Fruit fly (Drosophila melanogaster) whole organism, embryonic: ENCODE results near the gene Gclc.

Experiments
- Adf1 ChIP-seq: fragments of 200-800 bp; sonication (Bioruptor generic); IDR thresholded peaks from 2 replicates; pipeline ENCODE4 v1.3.6; 2022; ENCODE audit warnings: missing biosample characterization, missing genetic modification characterization
- B-H2 ChIP-seq: fragments of 200-800 bp; sonication (Bioruptor generic); optimal IDR thresholded peaks from 2 replicates; lab custom pipeline; 2018; ENCODE audit warnings: missing biosample characterization, mild to moderate bottlenecking, missing genetic modification characterization
- CG10654 ChIP-seq: fragments of 200-800 bp; sonication (Bioruptor generic); optimal IDR thresholded peaks from 2 replicates; lab custom pipeline; 2016; ENCODE audit warnings: missing biosample characterization, missing genetic modification characterization
- CG12104 ChIP-seq: fragments of 200-800 bp; sonication (Bioruptor generic); optimal IDR thresholded peaks from 3 replicates; lab custom pipeline; 2016; ENCODE audit warnings: missing biosample characterization, missing genetic modification characterization
- CG12744 ChIP-seq: fragments of 200-800 bp; sonication (Bioruptor generic); optimal IDR thresholded peaks from 2 replicates; lab custom pipeline; 2016; ENCODE audit warnings: missing biosample characterization, missing genetic modification characterization
- CG12942 ChIP-seq: fragments of 200-800 bp; sonication (Bioruptor generic); optimal IDR thresholded peaks from 3 replicates; lab custom pipeline; 2016; ENCODE audit warnings: missing biosample characterization, missing genetic modification characterization
- CG18476 ChIP-seq: fragments of 200-800 bp; sonication (Bioruptor generic); optimal IDR thresholded peaks from 2 replicates; lab custom pipeline; 2016; ENCODE audit warnings: missing biosample characterization, mild to moderate bottlenecking, missing genetic modification characterization
- CG30020 ChIP-seq: fragments of 200-800 bp; optimal IDR thresholded peaks from 2 replicates; lab custom pipeline; 2019; ENCODE audit warnings: missing biosample characterization, mild to moderate bottlenecking, missing genetic modification characterization, moderate library complexity
- CG31365 ChIP-seq: fragments of 200-800 bp; sonication (Bioruptor generic); optimal IDR thresholded peaks from 2 replicates; lab custom pipeline; 2018; ENCODE audit warnings: missing biosample characterization, mild to moderate bottlenecking, missing genetic modification characterization
- CG32532 ChIP-seq: fragments of 200-800 bp; sonication (Bioruptor generic); IDR thresholded peaks from 2 replicates; pipeline ENCODE4 v1.3.6; 2022; ENCODE audit warnings: missing biosample characterization, missing genetic modification characterization
- CG32772 ChIP-seq: fragments of 200-800 bp; sonication (Bioruptor generic); IDR thresholded peaks from 2 replicates; pipeline ENCODE4 v1.3.6; 2022; ENCODE audit warnings: missing biosample characterization, missing genetic modification characterization
- CG5180 ChIP-seq: fragments of 200-800 bp; sonication (Bioruptor generic); optimal IDR thresholded peaks from 3 replicates; lab custom pipeline; 2017; ENCODE audit warnings: missing biosample characterization, missing genetic modification characterization, mild to moderate bottlenecking, moderate library complexity, missing genetic modification reagents
- CG6254 ChIP-seq: fragments of 200-800 bp; sonication (Bioruptor generic); optimal IDR thresholded peaks from 3 replicates; lab custom pipeline; 2017; ENCODE audit warnings: mild to moderate bottlenecking, missing biosample characterization, missing genetic modification reagents, missing genetic modification characterization
- CG6791 ChIP-seq: fragments of 200-800 bp; sonication (Bioruptor generic); IDR thresholded peaks from 3 replicates; pipeline ENCODE4 v1.3.6; 2022; ENCODE audit warnings: missing biosample characterization, missing genetic modification characterization; ENCODE audit not compliant: partially characterized antibody
- CG7556 ChIP-seq: fragments of 200-800 bp; sonication (Bioruptor generic); optimal IDR thresholded peaks from 2 replicates; lab custom pipeline; 2017; ENCODE audit warnings: missing biosample characterization, mild to moderate bottlenecking, missing genetic modification characterization
- CG8281 ChIP-seq: fragments of 200-800 bp; sonication (Bioruptor generic); optimal IDR thresholded peaks from 2 replicates; lab custom pipeline; 2018; ENCODE audit warnings: missing biosample characterization, mild to moderate bottlenecking, missing genetic modification characterization, moderate library complexity
- CG8290 ChIP-seq, 3 experiments: fragments of 200-800 bp; sonication (Bioruptor generic); optimal IDR thresholded peaks; 2 replicates each; lab custom pipeline; 2016 to 2019; ENCODE audit warnings: missing biosample characterization in 3 of 3, missing genetic modification characterization in 3 of 3, mild to moderate bottlenecking in 2 of 3, moderate library complexity in 1 of 3
- CG8388 ChIP-seq: fragments of 200-800 bp; sonication (Bioruptor generic); optimal IDR thresholded peaks from 2 replicates; lab custom pipeline; 2019; ENCODE audit warnings: missing biosample characterization, mild to moderate bottlenecking, missing genetic modification characterization, moderate library complexity
- CG9215 ChIP-seq: fragments of 200-800 bp; sonication (Bioruptor generic); IDR thresholded peaks from 2 replicates; pipeline ENCODE4 v1.3.6; 2022; ENCODE audit warnings: missing biosample characterization, missing genetic modification characterization
- CHES-1-like ChIP-seq: fragments of 200-800 bp; sonication (Bioruptor generic); optimal IDR thresholded peaks from 2 replicates; lab custom pipeline; 2016; ENCODE audit warnings: missing biosample characterization, missing genetic modification characterization
- Dll ChIP-seq: fragments of 200-800 bp; sonication (Bioruptor generic); IDR thresholded peaks from 4 replicates; pipeline ENCODE4 v1.3.6; 2022; ENCODE audit warnings: missing biosample characterization, missing genetic modification characterization; ENCODE audit not compliant: partially characterized antibody
- E2f1 ChIP-seq: fragments of 200-800 bp; sonication (Bioruptor generic); IDR thresholded peaks from 2 replicates; pipeline ENCODE4 v1.3.6; 2022; ENCODE audit warnings: missing biosample characterization, missing genetic modification characterization
- H15 ChIP-seq: fragments of 200-800 bp; sonication (Bioruptor generic); IDR thresholded peaks from 3 replicates; pipeline ENCODE4 v1.3.6; 2022; ENCODE audit warnings: missing biosample characterization, missing genetic modification characterization
- HLH3B ChIP-seq: fragments of 200-800 bp; sonication (Bioruptor generic); IDR thresholded peaks from 2 replicates; pipeline ENCODE4 v1.3.6; 2022; ENCODE audit warnings: missing biosample characterization, missing genetic modification characterization
- HLHmδ ChIP-seq: fragments of 200-800 bp; sonication (Bioruptor generic); optimal IDR thresholded peaks from 2 replicates; lab custom pipeline; 2018; ENCODE audit warnings: missing biosample characterization, mild to moderate bottlenecking, missing genetic modification characterization, moderate library complexity
- MTF-1 ChIP-seq: fragments of 200-800 bp; sonication (Bioruptor generic); optimal IDR thresholded peaks from 2 replicates; lab custom pipeline; 2018; ENCODE audit warnings: missing biosample characterization, mild to moderate bottlenecking, missing genetic modification characterization, borderline replicate concordance
- NK7.1 ChIP-seq: fragments of 200-800 bp; sonication (Bioruptor generic); optimal IDR thresholded peaks from 3 replicates; lab custom pipeline; 2016; ENCODE audit warnings: missing biosample characterization, missing genetic modification characterization
- Opbp ChIP-seq: fragments of 200-800 bp; sonication (Bioruptor generic); IDR thresholded peaks from 3 replicates; pipeline ENCODE4 v1.3.6; 2022; ENCODE audit warnings: missing biosample characterization, missing genetic modification characterization; ENCODE audit not compliant: partially characterized antibody
- Poxn ChIP-seq: fragments of 200-800 bp; sonication (Bioruptor generic); IDR thresholded peaks from 2 replicates; pipeline ENCODE4 v1.3.6; 2022; ENCODE audit warnings: missing biosample characterization, missing genetic modification characterization
- Ptx1 ChIP-seq: fragments of 200-800 bp; sonication (Bioruptor generic); IDR thresholded peaks from 2 replicates; pipeline ENCODE4 v1.3.6; 2022; ENCODE audit warnings: missing biosample characterization, missing genetic modification characterization
- Ravus ChIP-seq: fragments of 200-800 bp; sonication (Bioruptor generic); IDR thresholded peaks from 2 replicates; pipeline ENCODE4 v1.3.6; 2022; ENCODE audit warnings: missing biosample characterization, missing genetic modification characterization
- Sin3A ChIP-seq: fragments of >200 bp; optimal IDR thresholded peaks from 2 replicates; lab custom pipeline; 2018
- Xrp1 ChIP-seq: fragments of 200-800 bp; sonication (Bioruptor generic); IDR thresholded peaks from 2 replicates; pipeline ENCODE4 v1.3.6; 2022; ENCODE audit warnings: missing biosample characterization, missing genetic modification characterization
- al ChIP-seq: fragments of 200-800 bp; sonication (Bioruptor generic); IDR thresholded peaks from 2 replicates; pipeline ENCODE4 v1.3.6; 2022; ENCODE audit warnings: missing biosample characterization, missing genetic modification characterization
- crol ChIP-seq: fragments of 200-800 bp; sonication (Bioruptor generic); IDR thresholded peaks from 2 replicates; pipeline ENCODE4 v1.3.6; 2022; ENCODE audit warnings: missing biosample characterization, missing genetic modification characterization
- emc ChIP-seq: fragments of 200-800 bp; sonication (Bioruptor generic); optimal IDR thresholded peaks from 2 replicates; lab custom pipeline; 2016; ENCODE audit warnings: missing biosample characterization, missing genetic modification characterization
- eve ChIP-seq, 2 experiments: fragments of >200 bp; optimal IDR thresholded peaks; 2 replicates each; lab custom pipeline; 2017; ENCODE audit warnings: missing biosample characterization in 2 of 2, missing genetic modification characterization in 2 of 2
- ftz-f1 ChIP-seq: fragments of 200-800 bp; sonication (Bioruptor generic); optimal IDR thresholded peaks from 2 replicates; lab custom pipeline; 2016; ENCODE audit warnings: missing biosample characterization, missing genetic modification characterization
- hth ChIP-seq: fragments of >200 bp; optimal IDR thresholded peaks from 2 replicates; lab custom pipeline; 2017; ENCODE audit warnings: inconsistent platforms
- lbe ChIP-seq: fragments of 200-800 bp; sonication (Bioruptor generic); optimal IDR thresholded peaks from 2 replicates; lab custom pipeline; 2016; ENCODE audit warnings: missing biosample characterization, mild to moderate bottlenecking, missing genetic modification characterization
- mirr ChIP-seq: fragments of 200-800 bp; sonication (Bioruptor generic); optimal IDR thresholded peaks from 3 replicates; lab custom pipeline; 2018; ENCODE audit warnings: missing biosample characterization, mild to moderate bottlenecking, missing genetic modification characterization
- nau ChIP-seq: fragments of 200-800 bp; sonication (Bioruptor generic); optimal IDR thresholded peaks from 3 replicates; lab custom pipeline; 2017; ENCODE audit warnings: missing biosample characterization, mild to moderate bottlenecking, missing genetic modification characterization, missing genetic modification reagents
- nom ChIP-seq: fragments of 200-800 bp; sonication (Bioruptor generic); optimal IDR thresholded peaks from 2 replicates; lab custom pipeline; 2017; ENCODE audit warnings: missing biosample characterization, missing genetic modification characterization, mild to moderate bottlenecking, moderate library complexity, missing genetic modification reagents
- org-1 ChIP-seq: fragments of 200-800 bp; sonication (Bioruptor generic); optimal IDR thresholded peaks from 2 replicates; lab custom pipeline; 2017; ENCODE audit warnings: missing biosample characterization, missing genetic modification characterization
- pho ChIP-seq: fragments of 200-800 bp; sonication (Bioruptor generic); optimal IDR thresholded peaks from 2 replicates; lab custom pipeline; 2016; ENCODE audit warnings: missing biosample characterization, missing genetic modification characterization
- pita ChIP-seq: fragments of 200-800 bp; sonication (Bioruptor generic); optimal IDR thresholded peaks from 2 replicates; lab custom pipeline; 2017; ENCODE audit warnings: missing biosample characterization, mild to moderate bottlenecking, missing genetic modification characterization
- scrt ChIP-seq: fragments of 200-800 bp; sonication (Bioruptor generic); optimal IDR thresholded peaks from 2 replicates; lab custom pipeline; 2018; ENCODE audit warnings: missing biosample characterization, mild to moderate bottlenecking, missing genetic modification characterization, moderate library complexity
- sima ChIP-seq: fragments of 200-800 bp; sonication (Bioruptor generic); optimal IDR thresholded peaks from 2 replicates; lab custom pipeline; 2016; ENCODE audit warnings: missing biosample characterization, missing genetic modification characterization
- sob ChIP-seq: fragments of 200-800 bp; sonication (Bioruptor generic); IDR thresholded peaks from 2 replicates; pipeline ENCODE4 v1.3.6; 2022; ENCODE audit warnings: missing biosample characterization, missing genetic modification characterization
- zen ChIP-seq: fragments of 200-800 bp; sonication (Bioruptor generic); optimal IDR thresholded peaks from 3 replicates; lab custom pipeline; 2018; ENCODE audit warnings: missing biosample characterization, mild to moderate bottlenecking, missing genetic modification characterization, moderate library complexity
- zfh1 ChIP-seq: fragments of 200-800 bp; sonication (Bioruptor generic); IDR thresholded peaks from 3 replicates; pipeline ENCODE4 v1.3.6; 2022; ENCODE audit warnings: missing biosample characterization, missing genetic modification characterization

Gclc gene

dm6 chrX:8143537-8143936 lies 27.6 kb upstream of the Gclc start, which contains the start of gene CG17982 (continued):
- peak; percentile 47; the same call in 1 of the 2 replicates for TF ChIP-seq Ravus (GFP tag; lab: Robert Waterston, UW)
- TF ChIP-seq Dll = no peak
- TF ChIP-seq mirr (GFP tag; lab: Kevin White, UChicago) = peak; percentile 75
- peak; percentile 90 for TF ChIP-seq CHES-1-like (GFP tag; lab: Kevin White, UChicago)
- TF ChIP-seq zfh1 (GFP tag; lab: Robert Waterston, UW) = peak; percentile 85
- peak; percentile 33 for TF ChIP-seq sima (GFP tag; lab: Kevin White, UChicago)
- peak; percentile 63 for TF ChIP-seq MTF-1
- TF ChIP-seq zen (tag; lab: Kevin White, UChicago) = peak; percentile 65
- peak; percentile 91 for TF ChIP-seq B-H2
- peak; percentile 69 for TF ChIP-seq CG12104 (GFP tag; lab: Kevin White, UChicago)
- 0 out of 2 replicates have a peak, but pooled peaks have one; percentile 31 for TF ChIP-seq Adf1 (GFP tag; lab: Robert Waterston, UW)
- TF ChIP-seq CG12942 (GFP tag; lab: Kevin White, UChicago) = peak; percentile 80
- peak; percentile 80 for TF ChIP-seq CG7556 (GFP tag; lab: Kevin White, UChicago)
- peak; percentile 73 for TF ChIP-seq CG10654 (GFP tag; lab: Kevin White, UChicago)
- TF ChIP-seq CG30020 = peak; percentile 64
- TF ChIP-seq ftz-f1 (GFP tag; lab: Kevin White, UChicago) = no peak
- no peak for TF ChIP-seq pita (GFP tag; lab: Kevin White, UChicago)
- TF ChIP-seq Opbp (GFP tag; lab: Robert Waterston, UW) = no peak
- peak; percentile 65 for TF ChIP-seq CG8290 (GFP tag; optimal IDR thresholded peaks at IDR 0.05; lab: Kevin White, UChicago)
- peak; percentile 41 to 82 for TF ChIP-seq CG8290 (tag; optimal IDR thresholded peaks at IDR 0.05; lab: Kevin White, UChicago)
- peak; percentile 79 for TF ChIP-seq CG12744
- peak; percentile 79 for TF ChIP-seq CG8388 (GFP tag; lab: Kevin White, UChicago)
- TF ChIP-seq CG31365 (tag; lab: Kevin White, UChicago) = peak; percentile 56
- TF ChIP-seq H15 (GFP tag; lab: Robert Waterston, UW) = peak; percentile 64; the same call in 2 of the 3 replicates
- TF ChIP-seq CG32532 (GFP tag; lab: Robert Waterston, UW) = peak; percentile 88
- TF ChIP-seq org-1 (GFP tag; lab: Kevin White, UChicago) = peak; percentile 68
- peak; percentile 85 for TF ChIP-seq Xrp1
- TF ChIP-seq CG18476 (GFP tag; lab: Kevin White, UChicago) = peak; percentile 68
- TF ChIP-seq Sin3A (lab: Kevin White, UChicago) = no peak
- no peak for TF ChIP-seq nau (GFP tag; lab: Kevin White, UChicago)
- TF ChIP-seq CG6791 (GFP tag; lab: Robert Waterston, UW) = no peak
- peak; percentile 86 for TF ChIP-seq sob (GFP tag; lab: Robert Waterston, UW)
- peak; percentile 45 for TF ChIP-seq CG6254
- no peak for TF ChIP-seq hth (lab: Kevin White, UChicago)
- TF ChIP-seq emc (GFP tag; lab: Kevin White, UChicago) = peak; percentile 51
- TF ChIP-seq Poxn (GFP tag; lab: Robert Waterston, UW) = no peak
- no peak for TF ChIP-seq crol
- no peak for TF ChIP-seq eve (GFP tag; optimal IDR thresholded peaks at IDR 0.05; lab: Kevin White, UChicago)
- peak; percentile 71 for TF ChIP-seq CG8281
- TF ChIP-seq HLH3B = peak; percentile 78
- peak; percentile 46 for TF ChIP-seq CG5180 (GFP tag; lab: Kevin White, UChicago)
- TF ChIP-seq HLHmδ = no peak
- TF ChIP-seq Ptx1 (GFP tag; lab: Robert Waterston, UW) = peak; percentile 82
- peak; percentile 71 for TF ChIP-seq al (GFP tag; lab: Robert Waterston, UW)
- peak; percentile 88 for TF ChIP-seq lbe (GFP tag; lab: Kevin White, UChicago)
- peak; percentile 74 for TF ChIP-seq NK7.1 (GFP tag; lab: Kevin White, UChicago)
- TF ChIP-seq pho (GFP tag; lab: Kevin White, UChicago) = peak; percentile 74
- peak; percentile 71 for TF ChIP-seq scrt
- peak; percentile 57 for TF ChIP-seq CG9215 (GFP tag; lab: Robert Waterston, UW)
- TF ChIP-seq nom (GFP tag; lab: Kevin White, UChicago) = peak; percentile 86
- peak; percentile 79 for TF ChIP-seq E2f1 (GFP tag; lab: Robert Waterston, UW)
- TF ChIP-seq CG32772 (GFP tag; lab: Robert Waterston, UW) = peak; percentile 73
